Fruit fly (Drosophila melanogaster): ENCODE data around the gene fng.

Gene fng

dm6 chr3L:20920495-20920894 is 28.8 kb downstream of the fng start:
- TF ChIP-seq Dfd (GFP tag; optimal IDR thresholded peaks at IDR 0.05) (no peak), N (GFP tag; optimal IDR thresholded peaks at IDR 0.05) (no peak), usp (GFP tag; optimal IDR thresholded peaks at IDR 0.05) (no peak), CrebA (GFP tag; optimal IDR thresholded peaks at IDR 0.05; ENCODE audit: borderline replicate concordance) (no peak), Rel (GFP tag; optimal IDR thresholded peaks at IDR 0.05) (no peak), Rel (tag; optimal IDR thresholded peaks at IDR 0.05) (no peak), CG9705 (GFP tag; optimal IDR thresholded peaks at IDR 0.05) (no peak), Dif (GFP tag; optimal IDR thresholded peaks at IDR 0.05; ENCODE audit: partially characterized antibody) (no peak), rgr (GFP tag; optimal IDR thresholded peaks at IDR 0.05) (no peak), psq (GFP tag; optimal IDR thresholded peaks at IDR 0.05) (no peak), dl (GFP tag; optimal IDR thresholded peaks at IDR 0.05; ENCODE audit: insufficient read depth in 1 of 2, partially characterized antibody in 2 of 2) (no peak), HLH106 (tag; optimal IDR thresholded peaks at IDR 0.05) (no peak)

dm6 chr3L:20918945-20919344 is 30.4 kb downstream of the fng start:
- TF ChIP-seq Vsx2 (GFP tag; optimal IDR thresholded peaks at IDR 0.05; ENCODE audit: partially characterized antibody) (no peak), pan (optimal IDR thresholded peaks at IDR 0.05) (no peak), jim (GFP tag; optimal IDR thresholded peaks at IDR 0.05) (no peak), lola (GFP tag; optimal IDR thresholded peaks at IDR 0.05) (no peak), Hr78 (GFP tag; optimal IDR thresholded peaks at IDR 0.05) (no peak), CrebA (GFP tag; optimal IDR thresholded peaks at IDR 0.05; ENCODE audit: borderline replicate concordance) (no peak), psq (GFP tag; optimal IDR thresholded peaks at IDR 0.05) (no peak), ey (GFP tag; optimal IDR thresholded peaks at IDR 0.05) (no peak), sage (GFP tag; optimal IDR thresholded peaks at IDR 0.05) (no peak), fru (GFP tag; optimal IDR thresholded peaks at IDR 0.05) (no peak), Dfd (GFP tag; optimal IDR thresholded peaks at IDR 0.05) (no peak), Abd-B (GFP tag; optimal IDR thresholded peaks at IDR 0.05) (no peak), Rel (GFP tag; optimal IDR thresholded peaks at IDR 0.05) (no peak), Rel (tag; optimal IDR thresholded peaks at IDR 0.05) (no peak), Sp1 (GFP tag; optimal IDR thresholded peaks at IDR 0.05) (no peak), CG32264 (GFP tag; optimal IDR thresholded peaks at IDR 0.05) (no peak), dl (GFP tag; optimal IDR thresholded peaks at IDR 0.05; ENCODE audit: insufficient read depth in 1 of 2, partially characterized antibody in 2 of 2) (no peak), Dif (GFP tag; optimal IDR thresholded peaks at IDR 0.05; ENCODE audit: partially characterized antibody) (no peak)

- TF ChIP-seq Sp1 (GFP tag; optimal IDR thresholded peaks at IDR 0.05) = peak; percentile 23
- peak; percentile 26 for TF ChIP-seq ey (GFP tag; optimal IDR thresholded peaks at IDR 0.05)
- TF ChIP-seq h (GFP tag; optimal IDR thresholded peaks at IDR 0.05) = peak; percentile 44
- TF ChIP-seq psq (GFP tag; optimal IDR thresholded peaks at IDR 0.05) = peak; percentile 90
- TF ChIP-seq rgr (GFP tag; optimal IDR thresholded peaks at IDR 0.05) = peak; percentile 23
- peak; percentile 52 for TF ChIP-seq woc (GFP tag; optimal IDR thresholded peaks at IDR 0.05)
- no peak for TF ChIP-seq Dfd (GFP tag; optimal IDR thresholded peaks at IDR 0.05)
- no peak for TF ChIP-seq CG9705 (GFP tag; optimal IDR thresholded peaks at IDR 0.05)
- peak; percentile 30 for TF ChIP-seq HLH106 (tag; optimal IDR thresholded peaks at IDR 0.05)
- no peak for TF ChIP-seq OdsH (GFP tag; optimal IDR thresholded peaks at IDR 0.05)
- TF ChIP-seq Rel (GFP tag; optimal IDR thresholded peaks at IDR 0.05) = no peak
- TF ChIP-seq Rel (tag; optimal IDR thresholded peaks at IDR 0.05) = no peak
- no peak for TF ChIP-seq tai (GFP tag; optimal IDR thresholded peaks at IDR 0.05)
- peak in 1 of 2 experiments; percentile 37 for TF ChIP-seq foxo (GFP tag; optimal IDR thresholded peaks at IDR 0.05)
- no peak for TF ChIP-seq dl (GFP tag; optimal IDR thresholded peaks at IDR 0.05; ENCODE audit: insufficient read depth in 1 of 2, partially characterized antibody in 2 of 2)
- TF ChIP-seq fru (GFP tag; optimal IDR thresholded peaks at IDR 0.05) = peak; percentile 59
- TF ChIP-seq sv (GFP tag; optimal IDR thresholded peaks at IDR 0.05) = no peak
Measured at dm6 chr3L:20917025-20917691, 32.2 kb downstream of the fng start.

dm6 chr3L:20915111-20915510 is 34.2 kb downstream of the fng start:
- TF ChIP-seq dl (GFP tag; optimal IDR thresholded peaks at IDR 0.05; ENCODE audit: insufficient read depth in 1 of 2, partially characterized antibody in 2 of 2) = no peak
- no peak for TF ChIP-seq h (GFP tag; optimal IDR thresholded peaks at IDR 0.05)
- TF ChIP-seq dsf (GFP tag; optimal IDR thresholded peaks at IDR 0.05; ENCODE audit: borderline replicate concordance) = no peak
- no peak for TF ChIP-seq Dif (GFP tag; optimal IDR thresholded peaks at IDR 0.05; ENCODE audit: partially characterized antibody)
- TF ChIP-seq lola (GFP tag; optimal IDR thresholded peaks at IDR 0.05) = no peak
- no peak for TF ChIP-seq Jra (GFP tag; optimal IDR thresholded peaks at IDR 0.05)
- TF ChIP-seq rgr (GFP tag; optimal IDR thresholded peaks at IDR 0.05) = no peak
- TF ChIP-seq Rel (GFP tag; optimal IDR thresholded peaks at IDR 0.05) = no peak
- TF ChIP-seq Rel (tag; optimal IDR thresholded peaks at IDR 0.05) = no peak
- no peak for TF ChIP-seq Hnf4 (GFP tag; optimal IDR thresholded peaks at IDR 0.05)
- TF ChIP-seq usp (GFP tag; optimal IDR thresholded peaks at IDR 0.05) = no peak
- no peak for TF ChIP-seq woc (GFP tag; optimal IDR thresholded peaks at IDR 0.05)
